Worm (Caenorhabditis elegans) whole organism, L2 larva: ENCODE results near the gene srt-48.

Experiments
- Y55F3AM.14 ChIP-seq: fragments of 200-800 bp; sonication (Bioruptor generic); optimal IDR thresholded peaks from 2 replicates; lab custom pipeline; 2018; ENCODE audit warnings: mild to moderate bottlenecking, missing genetic modification characterization, missing compliant biosample characterization
- ZK546.5 ChIP-seq: sonication (generic microtip); optimal IDR thresholded peaks from 2 replicates; lab custom pipeline; 2017; ENCODE audit warnings: missing biosample characterization, missing genetic modification characterization
- blmp-1 ChIP-seq: sonication (generic microtip); optimal IDR thresholded peaks from 2 replicates; lab custom pipeline; 2017; ENCODE audit warnings: missing genetic modification characterization, mild to moderate bottlenecking, missing compliant biosample characterization, antibody characterized with exemption, moderate library complexity; ENCODE audit not compliant: insufficient read depth
- ceh-82 ChIP-seq: fragments of 150-350 bp; optimal IDR thresholded peaks from 2 replicates; lab custom pipeline; 2014; ENCODE audit warnings: missing biosample characterization, missing genetic modification characterization
- egl-27 ChIP-seq: sonication (generic microtip); optimal IDR thresholded peaks from 3 replicates; lab custom pipeline; 2017; ENCODE audit warnings: missing biosample characterization, missing genetic modification reagents, missing genetic modification characterization
- elt-1 ChIP-seq: fragments of 150-350 bp; optimal IDR thresholded peaks from 2 replicates; lab custom pipeline; 2014; ENCODE audit warnings: missing biosample characterization, missing genetic modification characterization
- elt-3 ChIP-seq: sonication (generic microtip); optimal IDR thresholded peaks from 2 replicates; lab custom pipeline; 2017; ENCODE audit warnings: missing biosample characterization, missing genetic modification characterization
- lin-11 ChIP-seq: fragments of 150-350 bp; sonication (generic microtip); optimal IDR thresholded peaks from 2 replicates; lab custom pipeline; 2014; ENCODE audit warnings: missing biosample characterization, missing genetic modification characterization, inconsistent platforms, mixed read lengths
- lin-39 ChIP-seq: fragments of 150-350 bp; optimal IDR thresholded peaks from 2 replicates; lab custom pipeline; 2014; ENCODE audit warnings: missing biosample characterization, missing genetic modification reagents, missing genetic modification characterization
- mdl-1 ChIP-seq, 2 experiments: fragments of 150-350 bp in 1 of 2; sonication (generic microtip) in 1 of 2; optimal IDR thresholded peaks; 2 replicates each; lab custom pipeline; 2017; ENCODE audit warnings: missing biosample characterization in 2 of 2, missing genetic modification characterization in 2 of 2
- nhr-10 ChIP-seq: sonication (generic microtip); optimal IDR thresholded peaks from 2 replicates; lab custom pipeline; 2017; ENCODE audit warnings: missing biosample characterization, missing genetic modification characterization
- nhr-23 ChIP-seq: fragments of 150-350 bp; optimal IDR thresholded peaks from 2 replicates; lab custom pipeline; 2014; ENCODE audit warnings: missing biosample characterization, missing genetic modification reagents, missing genetic modification characterization
- skn-1 ChIP-seq: sonication (generic microtip); optimal IDR thresholded peaks from 2 replicates; lab custom pipeline; 2017; ENCODE audit warnings: missing biosample characterization, missing genetic modification characterization
- unc-62 ChIP-seq: fragments of 150-350 bp; optimal IDR thresholded peaks from 2 replicates; lab custom pipeline; 2014; ENCODE audit warnings: missing biosample characterization, missing genetic modification reagents, missing genetic modification characterization

DNA sequence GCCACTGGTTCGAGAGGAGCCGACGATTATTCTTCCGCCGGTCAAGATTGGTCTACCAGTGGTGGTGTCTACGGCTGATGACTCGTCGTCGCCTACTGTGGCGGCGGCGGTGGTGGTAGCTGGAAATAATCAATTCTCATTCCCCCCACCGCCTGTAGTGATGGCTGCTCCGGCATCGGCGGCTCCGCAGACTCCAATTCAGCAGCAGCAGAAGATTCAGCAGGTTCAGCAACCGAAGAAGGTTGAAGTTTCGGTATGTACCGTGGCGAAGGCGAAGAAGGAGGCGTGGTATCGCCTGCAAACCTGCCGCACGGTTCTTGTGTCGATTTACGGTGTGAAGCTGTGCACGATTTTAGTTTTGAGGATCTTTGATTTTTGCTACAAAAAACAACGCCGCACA lies 22.6 kb downstream of the srt-48 start:
- no peak for TF ChIP-seq elt-3 (tag; lab: Kevin White, UChicago)
- no peak for TF ChIP-seq mdl-1 (tag; optimal IDR thresholded peaks at IDR 0.05; lab: Kevin White, UChicago)
- no peak for TF ChIP-seq lin-11
- no peak for TF ChIP-seq nhr-23 (tag; lab: Kevin White, UChicago)
- no peak for TF ChIP-seq elt-1
- no peak for TF ChIP-seq unc-62 (GFP tag; lab: Kevin White, UChicago)
- no peak for TF ChIP-seq Y55F3AM.14 (GFP tag; lab: Kevin White, UChicago)
- no peak for TF ChIP-seq nhr-10 (tag; lab: Kevin White, UChicago)
- TF ChIP-seq skn-1, result no peak
- TF ChIP-seq lin-39 (tag; lab: Kevin White, UChicago), result no peak
- TF ChIP-seq ceh-82 (tag; lab: Kevin White, UChicago), result no peak
- no peak for TF ChIP-seq egl-27 (tag; lab: Kevin White, UChicago)
- no peak for TF ChIP-seq ZK546.5 (tag; lab: Kevin White, UChicago)
- TF ChIP-seq blmp-1 (tag; lab: Kevin White, UChicago), result no peak
